Worm (Caenorhabditis elegans) whole organism, L3 larva: ENCODE data around the gene Y71H2AM.29.

Experiments used
- ZK546.5 ChIP-seq: sonication (generic microtip); optimal IDR thresholded peaks from 2 replicates; lab custom pipeline; 2017; ENCODE audit warnings: missing biosample characterization, missing genetic modification characterization
- aly-2 ChIP-seq: fragments of 150-350 bp; optimal IDR thresholded peaks from 2 replicates; lab custom pipeline; 2014; ENCODE audit warnings: missing biosample characterization, missing genetic modification characterization
- ama-1 ChIP-seq: fragments of 150-350 bp; optimal IDR thresholded peaks from 2 replicates; lab custom pipeline; 2018
- ceh-16 ChIP-seq: sonication (generic microtip); optimal IDR thresholded peaks from 2 replicates; lab custom pipeline; 2017; ENCODE audit warnings: missing biosample characterization, missing genetic modification characterization
- ceh-28 ChIP-seq: fragments of 150-350 bp; optimal IDR thresholded peaks from 2 replicates; lab custom pipeline; 2014; ENCODE audit warnings: missing biosample characterization, missing genetic modification reagents, missing genetic modification characterization
- ceh-9 ChIP-seq: sonication (generic microtip); optimal IDR thresholded peaks from 2 replicates; lab custom pipeline; 2018; ENCODE audit warnings: missing biosample characterization, missing genetic modification characterization
- daf-12 ChIP-seq: fragments of 150-350 bp; optimal IDR thresholded peaks from 2 replicates; lab custom pipeline; 2014; ENCODE audit warnings: missing biosample characterization, missing genetic modification reagents, missing genetic modification characterization
- elt-1 ChIP-seq: fragments of 150-350 bp; optimal IDR thresholded peaks from 2 replicates; lab custom pipeline; 2014; ENCODE audit warnings: missing biosample characterization, missing genetic modification characterization
- elt-2 ChIP-seq: sonication (generic microtip); optimal IDR thresholded peaks from 2 replicates; lab custom pipeline; 2016; ENCODE audit warnings: missing genetic modification reagents, mild to moderate bottlenecking, missing genetic modification characterization, missing compliant biosample characterization
- eor-1 ChIP-seq, 2 experiments: fragments of 150-350 bp; optimal IDR thresholded peaks; 2 replicates each; lab custom pipeline; 2014 to 2018; ENCODE audit warnings: missing biosample characterization in 2 of 2, missing genetic modification characterization in 2 of 2
- fkh-10 ChIP-seq: sonication (generic microtip); optimal IDR thresholded peaks from 2 replicates; lab custom pipeline; 2017; ENCODE audit warnings: missing biosample characterization, missing genetic modification reagents, missing genetic modification characterization
- fos-1 ChIP-seq: fragments of 150-350 bp; optimal IDR thresholded peaks from 2 replicates; lab custom pipeline; 2014; ENCODE audit warnings: missing biosample characterization, missing genetic modification characterization
- hmg-11 ChIP-seq: sonication (generic microtip); optimal IDR thresholded peaks from 2 replicates; lab custom pipeline; 2016; ENCODE audit warnings: missing genetic modification characterization, missing compliant biosample characterization
- jun-1 ChIP-seq: fragments of 150-350 bp; optimal IDR thresholded peaks from 2 replicates; lab custom pipeline; 2014; ENCODE audit warnings: missing biosample characterization, missing genetic modification reagents, missing genetic modification characterization
- lin-15B ChIP-seq: fragments of 150-350 bp; optimal IDR thresholded peaks from 2 replicates; lab custom pipeline; 2014; ENCODE audit warnings: missing biosample characterization, missing genetic modification characterization
- lin-39 ChIP-seq: fragments of 150-350 bp; optimal IDR thresholded peaks from 2 replicates; lab custom pipeline; 2018; ENCODE audit warnings: missing biosample characterization, missing genetic modification reagents, missing genetic modification characterization
- mdl-1 ChIP-seq: fragments of 150-350 bp; optimal IDR thresholded peaks from 2 replicates; lab custom pipeline; 2014; ENCODE audit warnings: missing biosample characterization, missing genetic modification characterization
- mml-1 ChIP-seq: fragments of 150-350 bp; sonication (generic microtip); optimal IDR thresholded peaks from 3 replicates; lab custom pipeline; 2014; ENCODE audit warnings: missing biosample characterization, missing genetic modification characterization
- nfya-1 ChIP-seq: sonication (generic microtip); optimal IDR thresholded peaks from 2 replicates; lab custom pipeline; 2017; ENCODE audit warnings: missing genetic modification characterization, mild to moderate bottlenecking, missing compliant biosample characterization, antibody characterized with exemption, moderate library complexity; ENCODE audit not compliant: insufficient read depth
- nhr-11 ChIP-seq: fragments of 150-350 bp; optimal IDR thresholded peaks from 2 replicates; lab custom pipeline; 2014; ENCODE audit warnings: missing biosample characterization, missing genetic modification characterization
- nhr-237 ChIP-seq: fragments of 150-350 bp; optimal IDR thresholded peaks from 2 replicates; lab custom pipeline; 2014; ENCODE audit warnings: missing biosample characterization, missing genetic modification characterization
- nhr-43 ChIP-seq: sonication (generic microtip); optimal IDR thresholded peaks from 2 replicates; lab custom pipeline; 2016; ENCODE audit warnings: mild to moderate bottlenecking, missing genetic modification characterization, missing compliant biosample characterization; ENCODE audit not compliant: poor library complexity, severe bottlenecking
- nhr-67 ChIP-seq: fragments of 150-350 bp; optimal IDR thresholded peaks from 2 replicates; lab custom pipeline; 2014; ENCODE audit warnings: missing biosample characterization, missing genetic modification characterization
- nhr-77 ChIP-seq: fragments of 150-350 bp; optimal IDR thresholded peaks from 2 replicates; lab custom pipeline; 2014; ENCODE audit warnings: missing biosample characterization, missing genetic modification characterization
- pha-4 ChIP-seq: fragments of 150-350 bp; optimal IDR thresholded peaks from 2 replicates; lab custom pipeline; 2014; ENCODE audit warnings: missing biosample characterization, missing genetic modification reagents, missing genetic modification characterization
- pqm-1 ChIP-seq: fragments of 150-350 bp; optimal IDR thresholded peaks from 2 replicates; lab custom pipeline; 2017; ENCODE audit warnings: missing biosample characterization, missing genetic modification characterization, inconsistent platforms
- sea-2 ChIP-seq: fragments of 150-350 bp; sonication (generic microtip); optimal IDR thresholded peaks from 4 replicates; lab custom pipeline; 2014; ENCODE audit warnings: missing biosample characterization, missing genetic modification reagents, missing genetic modification characterization
- snpc-4 ChIP-seq: fragments of 150-350 bp; optimal IDR thresholded peaks from 2 replicates; lab custom pipeline; 2014; ENCODE audit warnings: missing biosample characterization, missing genetic modification characterization
- ztf-11 ChIP-seq: fragments of 150-350 bp; optimal IDR thresholded peaks from 2 replicates; lab custom pipeline; 2014; ENCODE audit warnings: missing biosample characterization, missing genetic modification characterization
- ztf-4 ChIP-seq: fragments of 150-350 bp; optimal IDR thresholded peaks from 2 replicates; lab custom pipeline; 2014; ENCODE audit warnings: missing biosample characterization, missing genetic modification characterization

The Y71H2AM.29 gene

ce11 chrIII:2786740-2787139, 45.8 kb upstream of the Y71H2AM.29 start, which contains the start of gene nduc-2:
Gene nduc-2 (plus strand): TSS chrIII:2786852.
- TF ChIP-seq ZK546.5 = no peak
- TF ChIP-seq ama-1 (lab: Kevin White, UChicago) = peak; percentile 73
- TF ChIP-seq nhr-43 (tag; lab: Kevin White, UChicago) = no peak
- TF ChIP-seq ceh-16 (tag; lab: Kevin White, UChicago) = no peak
- no peak for TF ChIP-seq mdl-1 (tag; lab: Kevin White, UChicago)

- TF ChIP-seq mml-1 (no peak), lin-15B (tag; lab: Kevin White, UChicago) (no peak)
Measured at ce11 chrIII:2787979-2788491, 44.5 kb upstream of the Y71H2AM.29 start, which contains the start of gene tbcc-1. Gene tbcc-1 (plus strand): TSS chrIII:2788441.

ce11 chrIII:2794057-2794456, 38.5 kb upstream of the Y71H2AM.29 start:
- TF ChIP-seq nfya-1 (tag; lab: Kevin White, UChicago) = peak; percentile 95
- TF ChIP-seq ceh-28 = no peak

ce11 chrIII:2795442-2796023, 37.0 kb upstream of the Y71H2AM.29 start:
- TF ChIP-seq elt-2 (no peak), mml-1 (no peak), nhr-77 (no peak), fkh-10 (no peak), lin-39 (no peak), daf-12 (tag; lab: Kevin White, UChicago) (no peak), ZK546.5 (no peak), hmg-11 (tag; lab: Kevin White, UChicago) (no peak), sea-2 (GFP tag; lab: Kevin White, UChicago) (no peak), nhr-11 (tag; lab: Kevin White, UChicago) (no peak), jun-1 (tag; lab: Kevin White, UChicago) (no peak), eor-1 (tag; optimal IDR thresholded peaks at IDR 0.05; lab: Kevin White, UChicago) (no peak), nhr-237 (tag; lab: Kevin White, UChicago) (no peak), elt-1 (tag; lab: Kevin White, UChicago) (no peak), ztf-11 (no peak)

ce11 chrIII:2800743-2801142, 31.8 kb upstream of the Y71H2AM.29 start:
- no peak for TF ChIP-seq ceh-28
- no peak for TF ChIP-seq ceh-9
- no peak for TF ChIP-seq aly-2
- no peak for TF ChIP-seq ztf-11
- TF ChIP-seq hmg-11 (tag; lab: Kevin White, UChicago) = no peak
- TF ChIP-seq nhr-11 (tag; lab: Kevin White, UChicago) = no peak
- TF ChIP-seq pqm-1 (tag; lab: Kevin White, UChicago) = no peak
- TF ChIP-seq nhr-237 (tag; lab: Kevin White, UChicago) = no peak
- no peak for TF ChIP-seq ztf-4 (tag; lab: Kevin White, UChicago)
- no peak for TF ChIP-seq snpc-4 (tag; lab: Kevin White, UChicago)
- no peak for TF ChIP-seq daf-12 (tag; lab: Kevin White, UChicago)
- TF ChIP-seq pha-4 (tag; lab: Kevin White, UChicago) = no peak
- no peak for TF ChIP-seq nhr-67
- no peak for TF ChIP-seq fos-1 (tag; lab: Kevin White, UChicago)

- TF ChIP-seq mdl-1 (tag; lab: Kevin White, UChicago) = no peak
- TF ChIP-seq nhr-67 = no peak
Measured at ce11 chrIII:2801800-2802515, 30.6 kb upstream of the Y71H2AM.29 start, which contains the start of the genes twk-45 and Y71H2AM.25. Gene twk-45 (minus strand): TSS chrIII:2801900. Gene Y71H2AM.25 (plus strand): TSS chrIII:2802465.
